Fruit fly (Drosophila melanogaster) whole organism, pupa: ENCODE data around the gene CG6094.
A peak's percentile ranks its signal among the peaks of the same experiment; 100 is the strongest.

Experiments
- CG4496 ChIP-seq: fragments of 200-800 bp; sonication (Bioruptor generic); IDR thresholded peaks from 3 replicates; pipeline ENCODE4 v1.3.6; 2022; ENCODE audit warnings: missing biosample characterization, missing genetic modification characterization
- CG8159 ChIP-seq: fragments of 200-800 bp; sonication (Bioruptor generic); optimal IDR thresholded peaks from 3 replicates; lab custom pipeline; 2018; ENCODE audit warnings: missing biosample characterization, mild to moderate bottlenecking, missing genetic modification characterization, moderate library complexity
- Snoo ChIP-seq: fragments of 200-800 bp; sonication (Bioruptor generic); optimal IDR thresholded peaks from 3 replicates; lab custom pipeline; 2017; ENCODE audit warnings: missing biosample characterization, mild to moderate bottlenecking, missing genetic modification characterization, inconsistent platforms

dm6 chr2L:10519225-10519624 lies 12.3 kb downstream of the CG6094 start:
- TF ChIP-seq CG8159 (tag; lab: Kevin White, UChicago) (peak; percentile 89), CG4496 (GFP tag; lab: Robert Waterston, UW) (peak; percentile 87), Snoo (tag; lab: Kevin White, UChicago) (peak; percentile 84)
